Fruit fly (Drosophila melanogaster): ENCODE data around the gene CG12395.

Gene CG12395

dm6 chrX:16096488-16096887, 33.8 kb upstream of the CG12395 start (continued):
- TF ChIP-seq CG6654 (GFP tag; optimal IDR thresholded peaks at IDR 0.05) (no peak), CG18764 (GFP tag; optimal IDR thresholded peaks at IDR 0.05) (no peak), CG11456 (GFP tag; IDR thresholded peaks at IDR 0.05) (no peak), ase (GFP tag; IDR thresholded peaks at IDR 0.05) (no peak), gro (GFP tag; optimal IDR thresholded peaks at IDR 0.05) (peak; percentile 30), Hr78 (GFP tag; optimal IDR thresholded peaks at IDR 0.05) (no peak), sd (tag; optimal IDR thresholded peaks at IDR 0.05) (peak; percentile 79), mld (GFP tag; IDR thresholded peaks at IDR 0.05; ENCODE audit: partially characterized antibody) (no peak; the same call in 2 of the 3 replicates), MTF-1 (GFP tag; optimal IDR thresholded peaks at IDR 0.05; ENCODE audit: borderline replicate concordance) (no peak), crol (GFP tag; IDR thresholded peaks at IDR 0.05) (no peak), CG17186 (GFP tag; optimal IDR thresholded peaks at IDR 0.05) (no peak), CG9215 (GFP tag; IDR thresholded peaks at IDR 0.05) (no peak), prd (optimal IDR thresholded peaks at IDR 0.05) (no peak), prd (GFP tag; IDR thresholded peaks at IDR 0.05) (no peak), CG13775 (GFP tag; optimal IDR thresholded peaks at IDR 0.05) (no peak), org-1 (GFP tag; optimal IDR thresholded peaks at IDR 0.05) (no peak), CG7786 (GFP tag; optimal IDR thresholded peaks at IDR 0.05) (no peak), H2.0 (GFP tag; IDR thresholded peaks at IDR 0.05) (no peak), CG11247 (GFP tag; IDR thresholded peaks at IDR 0.05) (no peak), CG17328 (GFP tag; IDR thresholded peaks at IDR 0.05) (no peak), CG18599 (GFP tag; optimal IDR thresholded peaks at IDR 0.05) (no peak), CG12071 (GFP tag; optimal IDR thresholded peaks at IDR 0.05) (no peak), CG7928 (GFP tag; optimal IDR thresholded peaks at IDR 0.05) (no peak), CG2116 (GFP tag; optimal IDR thresholded peaks at IDR 0.05) (peak; percentile 56), CG8388 (GFP tag; optimal IDR thresholded peaks at IDR 0.05) (no peak), CG3407 (GFP tag; optimal IDR thresholded peaks at IDR 0.05) (no peak), wdn (GFP tag; IDR thresholded peaks at IDR 0.05) (no peak), Atf3 (GFP tag; optimal IDR thresholded peaks at IDR 0.05) (no peak), Nf-YA (GFP tag; IDR thresholded peaks at IDR 0.05) (no peak), CG15479 (GFP tag; optimal IDR thresholded peaks at IDR 0.05) (no peak), Fer3 (tag; optimal IDR thresholded peaks at IDR 0.05) (no peak), exex (tag; optimal IDR thresholded peaks at IDR 0.05) (no peak), Nf-YC (tag; optimal IDR thresholded peaks at IDR 0.05) (no peak), mam (GFP tag; optimal IDR thresholded peaks at IDR 0.05) (peak; percentile 11), trem (tag; optimal IDR thresholded peaks at IDR 0.05) (peak; percentile 53), CG8290 (GFP tag; optimal IDR thresholded peaks at IDR 0.05) (peak; percentile 21), CG8290 (tag; optimal IDR thresholded peaks at IDR 0.05) (peak; percentile 18 to 74), CG10274 (GFP tag; optimal IDR thresholded peaks at IDR 0.05) (no peak), CG9609 (GFP tag; optimal IDR thresholded peaks at IDR 0.05) (peak; percentile 7), CG14441 (GFP tag; IDR thresholded peaks at IDR 0.05) (no peak), CG5953 (GFP tag; IDR thresholded peaks at IDR 0.05) (no peak), CG6175 (GFP tag; IDR thresholded peaks at IDR 0.05) (no peak), CG2120 (GFP tag; optimal IDR thresholded peaks at IDR 0.05) (peak; percentile 50), CG10543 (GFP tag; optimal IDR thresholded peaks at IDR 0.05) (no peak), tll (GFP tag; optimal IDR thresholded peaks at IDR 0.05) (no peak), ci (GFP tag; IDR thresholded peaks at IDR 0.05) (0 out of 3 replicates have a peak, but pooled peaks have one; percentile 26), Usf (GFP tag; optimal IDR thresholded peaks at IDR 0.05) (no peak), CG2129 (GFP tag; IDR thresholded peaks at IDR 0.05; ENCODE audit: partially characterized antibody) (peak; percentile 38), sna (GFP tag; IDR thresholded peaks at IDR 0.05; ENCODE audit: partially characterized antibody) (peak; percentile 55; the same call in 1 of the 2 replicates), nau (GFP tag; optimal IDR thresholded peaks at IDR 0.05) (no peak), al (GFP tag; IDR thresholded peaks at IDR 0.05) (no peak), CG4360 (GFP tag; IDR thresholded peaks at IDR 0.05) (no peak)
